Fruit fly (Drosophila melanogaster) S2 (cell line): ENCODE measurements around the gene betaggt-I.

Experiments used
- CG8478 ChIP-seq: fragments of >200 bp; optimal IDR thresholded peaks from 2 replicates; lab custom pipeline; 2018
- CTCF ChIP-seq, 2 experiments: fragments of >200 bp; optimal IDR thresholded peaks; 2 replicates each; lab custom pipeline; 2018

The betaggt-I gene

DNA sequence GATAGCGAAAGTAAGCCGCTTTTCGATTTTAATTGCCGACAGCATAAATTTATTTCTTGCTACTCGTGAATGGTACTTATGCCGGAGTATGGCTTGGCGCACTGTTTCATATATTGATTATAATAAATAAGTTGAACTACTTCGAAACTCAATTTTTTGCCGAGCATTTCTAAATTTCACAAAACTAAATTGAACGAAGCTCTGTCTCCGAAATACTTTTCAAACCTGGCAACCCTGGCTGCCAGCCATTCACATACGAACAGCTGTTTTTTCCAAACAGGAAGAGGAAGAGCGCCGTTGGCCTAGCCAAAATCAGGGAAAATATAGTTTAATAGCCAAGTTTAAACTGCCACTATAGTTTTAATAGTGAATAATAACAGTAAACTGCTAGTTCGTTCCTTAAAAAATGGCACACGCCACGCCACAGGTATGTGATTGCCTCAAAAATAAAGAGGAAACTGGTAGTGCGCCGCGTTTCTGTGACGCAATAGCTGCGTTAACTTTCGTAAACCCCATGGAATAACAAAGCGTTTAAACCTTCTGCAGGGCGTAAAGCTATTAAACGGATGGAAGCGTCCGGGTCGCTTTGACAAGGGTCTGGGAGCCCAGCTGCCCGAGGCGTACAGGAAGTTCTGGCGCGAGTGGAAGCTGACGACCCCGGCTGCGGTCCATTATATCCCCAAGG lies 28.5 kb downstream of the betaggt-I start, which contains the start of gene mRpL28:
Gene mRpL28 (plus strand): TSS at position 246 of the 685 bp plus-strand sequence.
- TF ChIP-seq CTCF (optimal IDR thresholded peaks at IDR 0.05; lab: Kevin White, UChicago) = no peak
- no peak for TF ChIP-seq CG8478

DNA sequence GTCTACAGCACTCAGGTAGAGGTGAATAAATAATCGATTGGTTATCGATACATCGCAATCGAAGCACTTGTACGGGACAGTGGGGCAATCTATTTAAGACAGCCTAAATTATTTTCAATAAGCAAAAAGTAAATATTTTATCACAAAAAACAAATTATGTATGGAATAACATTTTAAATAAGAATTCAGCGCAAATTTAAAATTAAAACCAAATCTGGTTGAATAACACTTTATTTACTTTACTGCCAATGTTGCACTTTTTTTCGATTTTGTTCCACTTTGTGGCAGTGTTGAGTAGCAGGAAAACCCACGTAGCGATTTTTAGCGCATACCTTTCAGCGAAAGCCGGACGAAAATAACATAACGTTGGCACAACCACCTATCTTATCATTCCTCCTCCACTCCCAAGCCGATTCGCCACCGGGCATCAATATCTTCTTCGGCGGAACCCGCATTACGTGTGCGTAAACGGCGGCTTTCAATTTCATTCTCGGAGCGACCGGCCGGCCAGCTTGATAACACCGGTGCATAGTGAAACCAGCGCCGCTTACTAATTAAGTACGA lies 31.7 kb downstream of the betaggt-I start, which contains the start of the genes Gmd and CG3792:
Gene Gmd (minus strand): TSS at position 36 of the 564 bp plus-strand sequence.
Gene CG3792 (plus strand): TSS at position 325 of the 564 bp plus-strand sequence.
- no peak for TF ChIP-seq CG8478
- TF ChIP-seq CTCF (optimal IDR thresholded peaks at IDR 0.05; lab: Kevin White, UChicago) = no peak

DNA sequence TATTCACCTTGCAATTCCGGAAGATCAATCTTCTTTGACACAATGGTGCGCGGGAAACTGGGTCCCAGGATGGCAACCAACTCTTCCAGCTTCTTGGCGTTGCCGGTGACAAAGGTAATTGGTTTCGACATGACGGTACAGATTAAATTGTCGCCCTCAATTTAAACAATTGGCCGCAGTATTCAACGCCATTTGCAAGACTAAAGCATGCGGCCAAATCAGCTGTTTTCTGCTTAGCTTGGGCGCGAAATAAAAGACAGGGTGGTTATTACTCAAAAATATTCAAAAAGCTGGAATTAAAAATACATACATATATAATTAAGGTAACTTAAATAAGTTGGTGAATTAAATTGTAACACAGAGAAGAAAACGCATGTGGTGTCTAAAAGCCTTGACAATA lies 33.8 kb downstream of the betaggt-I start, which contains the start of gene CG8891:
Gene CG8891 (minus strand): TSS at position 242 of the 400 bp plus-strand sequence.
- TF ChIP-seq CG8478 (no peak), CTCF (optimal IDR thresholded peaks at IDR 0.05; lab: Kevin White, UChicago) (no peak)

DNA sequence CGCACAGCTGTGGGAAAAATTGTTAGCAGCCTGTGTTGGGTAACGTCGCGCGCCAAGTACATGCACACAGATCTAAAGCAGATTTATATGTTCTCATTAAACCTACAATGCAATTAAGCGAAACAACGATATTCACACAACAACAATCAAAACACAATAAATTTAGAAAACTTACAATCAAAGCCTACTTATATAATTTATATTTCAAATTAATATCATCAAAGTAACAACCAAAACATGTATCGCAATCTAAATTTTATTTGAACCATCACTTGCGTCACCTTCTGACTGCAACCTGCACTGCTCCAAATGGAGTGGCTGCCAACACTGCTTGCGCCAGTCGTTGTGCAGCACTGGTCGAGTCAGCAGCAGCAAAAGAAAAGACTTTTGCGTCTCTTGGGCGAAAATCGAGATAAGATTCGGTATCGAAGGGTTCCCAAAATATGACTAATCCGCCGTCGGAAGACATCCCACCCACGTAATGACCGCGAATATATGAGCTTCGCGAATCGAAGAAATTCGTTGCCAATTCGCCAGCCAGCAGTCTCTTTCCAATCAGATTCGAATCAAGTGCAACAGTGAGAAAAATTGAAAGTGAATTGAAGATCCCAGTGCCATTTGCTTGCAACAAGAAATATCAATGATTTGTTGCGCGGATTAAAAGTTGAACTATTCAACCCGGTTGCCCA lies 36.0 kb downstream of the betaggt-I start, which contains the start of the genes CG8892 and CG34126:
Gene CG8892 (minus strand): TSS at position 315 of the 689 bp plus-strand sequence.
Gene CG34126 (plus strand): TSS at position 337 of the 689 bp plus-strand sequence.
- TF ChIP-seq CTCF (optimal IDR thresholded peaks at IDR 0.05; lab: Kevin White, UChicago) = no peak
- no peak for TF ChIP-seq CG8478

DNA sequence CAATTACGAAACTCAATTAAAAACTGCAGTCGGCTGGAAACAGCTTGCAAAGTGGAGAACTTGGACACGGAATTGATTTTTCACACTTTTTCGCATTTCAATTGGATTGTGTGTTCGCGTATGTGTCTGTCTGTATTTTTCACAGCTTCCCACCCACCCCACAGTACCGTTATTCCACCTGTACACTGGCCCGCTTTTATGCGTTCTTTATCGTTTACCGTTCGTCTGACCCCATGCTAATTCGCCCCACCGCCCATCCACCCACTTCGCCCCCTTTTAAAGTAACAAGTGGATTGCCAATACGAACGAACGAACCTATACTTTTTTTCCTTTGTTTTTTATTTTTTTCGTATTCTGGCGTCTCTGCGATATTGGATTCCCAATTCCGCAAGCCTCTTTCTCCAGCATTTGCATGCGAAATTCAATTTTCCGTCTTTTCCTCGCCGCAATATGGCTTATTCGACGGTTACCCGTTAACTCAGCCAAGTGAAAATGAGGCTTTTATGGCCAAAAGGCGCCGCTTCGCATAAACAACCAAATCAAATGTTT lies 36.8 kb downstream of the betaggt-I start:
- TF ChIP-seq CTCF (optimal IDR thresholded peaks at IDR 0.05; lab: Kevin White, UChicago) = no peak
- no peak for TF ChIP-seq CG8478

DNA sequence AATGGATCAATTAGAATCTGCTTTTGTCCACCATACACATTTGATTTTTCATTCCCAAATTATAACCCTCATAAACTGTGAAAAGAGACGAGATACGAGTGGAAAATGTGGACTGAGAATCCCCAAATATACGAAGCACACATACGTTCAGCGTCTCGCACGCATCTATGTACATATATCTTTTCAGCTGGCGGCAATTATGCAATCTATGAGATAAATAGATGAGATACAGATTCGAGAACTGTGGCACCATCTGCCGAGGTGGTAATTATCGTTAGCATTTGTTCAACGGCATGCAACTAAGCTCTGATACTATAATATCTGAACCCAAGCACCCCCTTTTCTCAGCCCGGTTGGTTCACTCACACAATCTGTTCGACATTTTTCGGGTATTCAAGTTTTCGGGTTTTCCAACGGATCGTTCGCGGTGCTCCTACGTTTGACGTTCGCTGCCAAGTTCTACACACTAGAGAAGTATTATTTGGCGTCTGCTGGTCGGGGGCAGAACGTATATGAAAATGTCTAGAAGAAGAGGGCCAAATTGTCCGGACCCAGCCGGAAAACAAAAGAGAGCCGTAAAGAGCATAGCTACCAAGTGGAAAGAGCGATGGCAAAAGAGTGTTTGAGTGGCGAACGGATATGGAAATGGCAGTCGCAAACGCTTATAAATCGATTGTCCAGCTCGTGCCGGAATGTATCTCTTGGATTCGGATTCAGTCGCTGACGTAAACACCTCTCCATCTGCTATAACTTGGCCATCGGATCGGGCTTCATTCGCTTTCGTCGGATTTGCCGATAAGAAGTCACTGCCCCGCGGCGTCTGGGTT lies 49.8 kb downstream of the betaggt-I start:
- no peak for TF ChIP-seq CTCF (optimal IDR thresholded peaks at IDR 0.05; lab: Kevin White, UChicago)

DNA sequence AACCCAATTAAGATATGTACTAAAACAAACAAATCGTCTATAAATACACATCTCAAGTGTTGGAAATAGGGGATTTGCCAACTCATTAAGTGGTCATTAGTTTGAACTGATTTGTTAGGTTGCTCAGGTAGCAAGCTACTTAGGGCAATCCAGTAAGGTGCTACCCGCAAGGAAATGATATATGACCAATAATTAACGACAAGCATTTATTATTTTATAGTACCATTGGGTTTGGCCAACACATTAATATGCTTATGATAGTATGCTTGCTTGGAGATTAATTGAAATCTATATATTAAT lies 50.4 kb downstream of the betaggt-I start:
- TF ChIP-seq CG8478 (no peak), CTCF (optimal IDR thresholded peaks at IDR 0.05; lab: Kevin White, UChicago) (no peak)

DNA sequence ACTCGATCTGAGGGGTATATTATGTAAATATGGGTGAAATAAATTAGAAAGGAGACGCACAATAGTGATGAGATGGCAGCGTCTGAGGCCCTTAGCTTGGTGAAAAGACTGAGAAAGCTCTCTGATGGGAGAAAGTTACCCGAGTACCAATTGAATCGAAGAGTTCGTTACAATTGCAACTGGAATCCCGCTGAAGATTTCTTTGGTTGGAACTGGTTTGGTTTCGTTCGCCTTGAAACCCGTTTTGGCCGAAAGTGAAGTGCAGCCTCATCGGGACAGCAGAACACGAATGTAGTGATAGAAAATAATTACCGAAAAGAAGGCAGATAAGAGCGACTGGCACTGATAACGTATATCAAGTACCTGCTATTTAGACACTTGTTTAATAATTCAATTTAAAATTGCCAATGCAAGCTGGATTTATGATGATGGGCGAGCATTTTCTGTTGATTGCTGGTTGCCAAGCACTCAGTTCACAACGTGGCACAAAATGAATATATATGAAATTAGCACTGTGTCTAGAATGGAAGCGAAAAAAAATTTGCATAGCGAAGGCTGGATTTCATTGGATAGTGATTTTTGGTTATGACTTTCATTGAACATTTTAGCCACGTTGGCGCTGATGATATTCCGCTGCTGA lies 51.0 kb downstream of the betaggt-I start:
- TF ChIP-seq CG8478 (no peak), CTCF (optimal IDR thresholded peaks at IDR 0.05; lab: Kevin White, UChicago) (no peak)

DNA sequence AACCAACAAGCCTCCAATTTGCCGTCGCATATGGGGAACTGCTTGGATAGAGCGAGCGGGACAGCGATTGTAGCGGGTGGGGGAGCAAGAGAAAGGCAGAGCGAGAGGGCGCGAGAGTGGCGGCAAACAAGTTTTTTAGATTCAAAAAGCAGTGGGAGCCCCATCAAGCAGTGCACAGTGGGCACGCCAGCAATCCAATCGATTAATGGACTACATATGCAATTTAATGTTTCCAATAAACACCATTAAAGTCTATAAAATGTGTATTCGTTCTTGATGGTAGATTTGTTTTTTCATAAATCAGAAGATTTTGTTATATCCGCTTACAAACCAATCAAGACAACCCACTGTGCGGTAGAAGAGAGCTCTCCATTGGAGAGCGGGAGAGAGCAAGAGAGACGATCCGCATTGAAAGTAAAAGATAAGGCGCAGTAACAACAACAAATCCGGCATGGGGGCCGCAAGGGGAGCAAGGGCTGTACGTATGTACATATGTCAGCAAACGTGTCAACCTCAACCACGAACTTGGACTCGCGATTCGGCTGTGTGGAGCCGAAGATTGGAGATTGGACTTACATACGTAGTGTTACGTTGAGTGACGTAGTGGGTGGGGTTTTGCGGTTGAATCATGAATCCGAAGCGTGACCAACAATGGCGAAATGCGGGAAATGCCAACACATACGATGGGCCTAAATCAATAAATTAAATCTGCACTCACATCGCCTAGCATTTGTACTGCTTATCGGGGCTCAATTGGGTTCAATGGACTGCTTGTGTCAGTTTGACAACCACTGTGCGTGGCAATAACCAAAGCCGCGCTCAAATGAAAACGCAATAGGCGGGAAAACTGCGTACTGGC lies 52.3 kb downstream of the betaggt-I start:
- TF ChIP-seq CG8478 (no peak), CTCF (optimal IDR thresholded peaks at IDR 0.05; lab: Kevin White, UChicago) (peak; percentile 40 to 43)
